Worm (Caenorhabditis elegans) whole organism, young adult: Measurements from ENCODE around the gene fcho-1.
A peak's percentile ranks its signal among the peaks of the same experiment; 100 is the strongest.

Source experiments
- B0261.1 ChIP-seq: sonication (generic microtip); optimal IDR thresholded peaks from 2 replicates; lab custom pipeline; 2016; ENCODE audit warnings: mild to moderate bottlenecking, missing genetic modification characterization, moderate library complexity, missing compliant biosample characterization
- D2030.7 ChIP-seq: fragments of 200-800 bp; sonication (Bioruptor generic); IDR thresholded peaks from 2 replicates; pipeline ENCODE4 v1.3.6; 2022; ENCODE audit warnings: missing genetic modification reagents, missing genetic modification characterization, missing compliant biosample characterization
- F49E8.2 ChIP-seq: sonication (generic microtip); optimal IDR thresholded peaks from 3 replicates; lab custom pipeline; 2017; ENCODE audit warnings: missing genetic modification characterization, mild to moderate bottlenecking, missing compliant biosample characterization, antibody characterized with exemption, moderate library complexity; ENCODE audit not compliant: insufficient read depth
- F57C9.4 ChIP-seq: sonication (generic microtip); optimal IDR thresholded peaks from 2 replicates; lab custom pipeline; 2017; ENCODE audit warnings: mild to moderate bottlenecking, missing genetic modification characterization, missing compliant biosample characterization
- K11D2.4 ChIP-seq: fragments of 200-800 bp; sonication (Bioruptor generic); IDR thresholded peaks from 2 replicates; pipeline ENCODE4 v1.3.6; 2022; ENCODE audit warnings: missing genetic modification reagents, missing genetic modification characterization, missing compliant biosample characterization
- K12H6.12 ChIP-seq: fragments of 200-800 bp; sonication (Bioruptor generic); optimal IDR thresholded peaks from 2 replicates; lab custom pipeline; 2018; ENCODE audit warnings: mild to moderate bottlenecking, missing genetic modification characterization, missing compliant biosample characterization
- T07F8.4 ChIP-seq: sonication (generic microtip); optimal IDR thresholded peaks from 2 replicates; lab custom pipeline; 2016; ENCODE audit warnings: mild to moderate bottlenecking, missing genetic modification characterization, moderate library complexity, missing compliant biosample characterization
- Y53G8AR.9 ChIP-seq: fragments of 200-800 bp; sonication (Bioruptor generic); conservative IDR thresholded peaks from 2 replicates; pipeline ENCODE4 v1.3.6; 2022; ENCODE audit warnings: missing genetic modification reagents, missing genetic modification characterization, missing compliant biosample characterization
- Y95B8A.8 ChIP-seq: fragments of 200-800 bp; sonication (Bioruptor generic); IDR thresholded peaks from 2 replicates; pipeline ENCODE4 v1.3.6; 2022; ENCODE audit warnings: missing genetic modification reagents, missing genetic modification characterization, missing compliant biosample characterization
- ama-1 ChIP-seq, 3 experiments: fragments of 150-350 bp in 1 of 3; sonication (generic microtip) in 2 of 3; optimal IDR thresholded peaks; 2 replicates each; lab custom pipeline; 2014 to 2018; ENCODE audit warnings: missing biosample characterization in 2 of 3, missing genetic modification characterization in 2 of 3, missing genetic modification reagents in 2 of 3
- aptf-3 ChIP-seq: fragments of 200-800 bp; sonication (Bioruptor generic); IDR thresholded peaks from 2 replicates; pipeline ENCODE4 v1.3.6; 2022; ENCODE audit warnings: missing genetic modification characterization, missing compliant biosample characterization
- atf-7 ChIP-seq: sonication (generic microtip); optimal IDR thresholded peaks from 2 replicates; lab custom pipeline; 2017; ENCODE audit warnings: mild to moderate bottlenecking, missing genetic modification characterization, missing compliant biosample characterization
- athp-1 ChIP-seq: sonication (generic microtip); optimal IDR thresholded peaks from 2 replicates; lab custom pipeline; 2017; ENCODE audit warnings: mild to moderate bottlenecking, missing genetic modification characterization, missing compliant biosample characterization
- attf-6 ChIP-seq: fragments of 200-800 bp; sonication (Bioruptor generic); IDR thresholded peaks from 2 replicates; pipeline ENCODE4 v1.3.6; 2022; ENCODE audit warnings: missing genetic modification reagents, missing genetic modification characterization, missing compliant biosample characterization
- ceh-27 ChIP-seq: fragments of 200-800 bp; sonication (Bioruptor generic); optimal IDR thresholded peaks from 2 replicates; lab custom pipeline; 2018; ENCODE audit warnings: mild to moderate bottlenecking, missing genetic modification characterization, moderate library complexity, missing compliant biosample characterization
- ceh-58 ChIP-seq: fragments of 200-800 bp; sonication (Bioruptor generic); IDR thresholded peaks from 2 replicates; pipeline ENCODE4 v1.3.6; 2022; ENCODE audit warnings: missing genetic modification characterization, missing compliant biosample characterization
- ceh-79 ChIP-seq: sonication (generic microtip); optimal IDR thresholded peaks from 2 replicates; lab custom pipeline; 2017; ENCODE audit warnings: mild to moderate bottlenecking, missing genetic modification characterization, missing compliant biosample characterization
- ceh-91 ChIP-seq: fragments of 200-800 bp; sonication (Bioruptor generic); IDR thresholded peaks from 2 replicates; pipeline ENCODE4 v1.3.6; 2022; ENCODE audit warnings: missing genetic modification reagents, missing genetic modification characterization, missing compliant biosample characterization
- dpl-1 ChIP-seq: fragments of 150-350 bp; optimal IDR thresholded peaks from 2 replicates; lab custom pipeline; 2014; ENCODE audit warnings: missing biosample characterization, missing genetic modification reagents, missing genetic modification characterization
- gei-17 ChIP-seq: fragments of 200-800 bp; sonication (Bioruptor generic); optimal IDR thresholded peaks from 2 replicates; lab custom pipeline; 2018; ENCODE audit warnings: mild to moderate bottlenecking, missing genetic modification characterization, missing compliant biosample characterization
- him-1 ChIP-seq: sonication (generic microtip); optimal IDR thresholded peaks from 2 replicates; lab custom pipeline; 2016; ENCODE audit warnings: missing genotype, missing genetic modification reagents, missing genetic modification characterization, missing compliant biosample characterization
- hlh-12 ChIP-seq: sonication (generic microtip); optimal IDR thresholded peaks from 2 replicates; lab custom pipeline; 2016; ENCODE audit warnings: missing genetic modification characterization, missing compliant biosample characterization
- hmg-1.2 ChIP-seq: fragments of 200-800 bp; sonication (Bioruptor generic); IDR thresholded peaks from 2 replicates; pipeline ENCODE4 v1.3.6; 2022; ENCODE audit warnings: missing genetic modification reagents, missing genetic modification characterization, missing compliant biosample characterization
- hmg-20 ChIP-seq: fragments of 200-800 bp; sonication (Bioruptor generic); IDR thresholded peaks from 2 replicates; pipeline ENCODE4 v1.3.6; 2022; ENCODE audit warnings: missing genetic modification reagents, missing genetic modification characterization, missing compliant biosample characterization
- lag-1 ChIP-seq: fragments of 200-800 bp; sonication (Bioruptor generic); IDR thresholded peaks from 2 replicates; pipeline ENCODE4 v1.3.6; 2022; ENCODE audit warnings: missing genetic modification reagents, missing genetic modification characterization, missing compliant biosample characterization
- let-607 ChIP-seq, 2 experiments: fragments of 200-800 bp in 1 of 2; sonication (Bioruptor generic) in 1 of 2; sonication (generic microtip) in 1 of 2; optimal IDR thresholded peaks; 2 replicates each; lab custom pipeline; 2016 to 2018; ENCODE audit warnings: mild to moderate bottlenecking in 2 of 2, missing compliant biosample characterization in 2 of 2, missing genetic modification characterization in 2 of 2, moderate library complexity in 2 of 2, missing genotype in 1 of 2
- lin-40 ChIP-seq: sonication (generic microtip); optimal IDR thresholded peaks from 2 replicates; lab custom pipeline; 2016; ENCODE audit warnings: missing genetic modification characterization, mild to moderate bottlenecking, missing compliant biosample characterization, missing genotype, missing genetic modification reagents
- lir-1 ChIP-seq: fragments of 200-800 bp; sonication (Bioruptor generic); conservative IDR thresholded peaks from 2 replicates; pipeline ENCODE4 v1.3.6; 2022; ENCODE audit warnings: missing genetic modification reagents, missing genetic modification characterization, missing compliant biosample characterization
- lsy-27 ChIP-seq: sonication (generic microtip); optimal IDR thresholded peaks from 2 replicates; lab custom pipeline; 2017; ENCODE audit warnings: missing genetic modification characterization, mild to moderate bottlenecking, missing compliant biosample characterization, antibody characterized with exemption, missing genotype, borderline replicate concordance; ENCODE audit not compliant: insufficient read depth
- madf-10 ChIP-seq: sonication (generic microtip); optimal IDR thresholded peaks from 2 replicates; lab custom pipeline; 2016; ENCODE audit warnings: mild to moderate bottlenecking, missing genetic modification characterization, missing compliant biosample characterization
- madf-6 ChIP-seq: fragments of 200-800 bp; sonication (Bioruptor generic); IDR thresholded peaks from 2 replicates; pipeline ENCODE4 v1.3.6; 2022; ENCODE audit warnings: missing genetic modification reagents, missing genetic modification characterization, missing compliant biosample characterization
- nfya-1 ChIP-seq: sonication (generic microtip); optimal IDR thresholded peaks from 2 replicates; lab custom pipeline; 2017; ENCODE audit warnings: antibody characterized with exemption, missing compliant biosample characterization, missing genetic modification characterization, borderline replicate concordance; ENCODE audit not compliant: insufficient read depth
- nhr-27 ChIP-seq: fragments of 200-800 bp; sonication (Bioruptor generic); optimal IDR thresholded peaks from 2 replicates; lab custom pipeline; 2018; ENCODE audit warnings: mild to moderate bottlenecking, missing genetic modification characterization, moderate library complexity, missing compliant biosample characterization
- nhr-80 ChIP-seq: sonication (generic microtip); optimal IDR thresholded peaks from 2 replicates; lab custom pipeline; 2016; ENCODE audit warnings: missing genetic modification characterization, missing compliant biosample characterization
- rcor-1 ChIP-seq: fragments of 200-800 bp; sonication (Bioruptor generic); IDR thresholded peaks from 2 replicates; pipeline ENCODE4 v1.3.6; 2022; ENCODE audit warnings: missing genetic modification reagents, missing genetic modification characterization, missing compliant biosample characterization
- repo-1 ChIP-seq: sonication (generic microtip); optimal IDR thresholded peaks from 2 replicates; lab custom pipeline; 2017; ENCODE audit warnings: mild to moderate bottlenecking, missing genetic modification characterization, missing compliant biosample characterization
- snpc-4 ChIP-seq, 5 experiments: fragments of 150-350 bp in 1 of 5; sonication (generic microtip) in 4 of 5; optimal IDR thresholded peaks; 2 replicates each; lab custom pipeline; 2014 to 2018; ENCODE audit warnings: missing genetic modification characterization in 5 of 5, missing biosample characterization in 3 of 5, antibody characterized with exemption in 2 of 5, mild to moderate bottlenecking in 2 of 5, missing compliant biosample characterization in 2 of 5, missing genotype in 2 of 5, moderate library complexity in 2 of 5, missing genetic modification reagents in 1 of 5
- somi-1 ChIP-seq: fragments of 200-800 bp; sonication (Bioruptor generic); optimal IDR thresholded peaks from 2 replicates; lab custom pipeline; 2018; ENCODE audit warnings: mild to moderate bottlenecking, missing genetic modification characterization, missing compliant biosample characterization
- sptf-2 ChIP-seq: fragments of 200-800 bp; sonication (Bioruptor generic); optimal IDR thresholded peaks from 2 replicates; lab custom pipeline; 2018; ENCODE audit warnings: mild to moderate bottlenecking, missing genetic modification characterization, missing compliant biosample characterization
- tlf-1 ChIP-seq: fragments of 200-800 bp; sonication (Bioruptor generic); optimal IDR thresholded peaks from 2 replicates; lab custom pipeline; 2018; ENCODE audit warnings: mild to moderate bottlenecking, missing genetic modification characterization, missing compliant biosample characterization
- unc-130 ChIP-seq: sonication (generic microtip); optimal IDR thresholded peaks from 2 replicates; lab custom pipeline; 2016; ENCODE audit warnings: missing genetic modification reagents, missing genetic modification characterization, missing compliant biosample characterization
- zim-3 ChIP-seq: sonication (generic microtip); optimal IDR thresholded peaks from 2 replicates; lab custom pipeline; 2017; ENCODE audit warnings: mild to moderate bottlenecking, missing genetic modification characterization, moderate library complexity, missing compliant biosample characterization
- ztf-18 ChIP-seq: sonication (generic microtip); optimal IDR thresholded peaks from 2 replicates; lab custom pipeline; 2016; ENCODE audit warnings: missing genotype, mild to moderate bottlenecking, missing genetic modification characterization, missing compliant biosample characterization
- ztf-22 ChIP-seq: fragments of 200-800 bp; sonication (Bioruptor generic); optimal IDR thresholded peaks from 2 replicates; lab custom pipeline; 2018; ENCODE audit warnings: mild to moderate bottlenecking, missing genetic modification characterization, moderate library complexity, missing compliant biosample characterization
- ztf-26 ChIP-seq: sonication (generic microtip); optimal IDR thresholded peaks from 2 replicates; lab custom pipeline; 2017; ENCODE audit warnings: missing genetic modification characterization, missing compliant biosample characterization

fcho-1 gene

DNA sequence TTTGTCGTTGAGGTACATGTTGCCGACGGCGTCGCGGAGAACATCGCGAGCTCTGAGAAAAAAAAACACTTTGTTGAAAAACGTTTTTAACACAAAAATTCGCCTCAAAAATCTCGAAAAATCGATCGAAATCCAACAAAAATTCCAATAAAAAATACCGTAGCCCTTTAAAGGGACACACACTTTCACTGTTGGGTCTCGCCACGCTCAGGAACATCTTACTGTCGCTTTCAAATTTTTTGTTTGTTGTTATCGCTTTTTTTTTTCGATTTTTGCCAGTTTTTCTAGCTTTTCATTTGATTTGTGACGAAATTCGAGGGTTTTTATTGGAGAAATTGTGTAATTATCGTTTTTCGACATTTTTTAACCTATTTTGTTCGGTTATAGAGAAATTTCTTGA, 3.8 kb upstream of the fcho-1 start (continued):
- no peak for TF ChIP-seq gei-17
- TF ChIP-seq unc-130 = no peak
- no peak for TF ChIP-seq nhr-27
- TF ChIP-seq dpl-1 (GFP tag; lab: Kevin White, UChicago) = no peak
- TF ChIP-seq ceh-27 (GFP tag; lab: Kevin White, UChicago) = no peak
- no peak for TF ChIP-seq nfya-1
- TF ChIP-seq F49E8.2 = peak; percentile 56
- peak; percentile 20 for TF ChIP-seq him-1 (tag; lab: Kevin White, UChicago)
- peak; percentile 72 for TF ChIP-seq D2030.7 (GFP tag; lab: Robert Waterston, UW)
- no peak for TF ChIP-seq T07F8.4
- TF ChIP-seq nhr-80 (tag; lab: Kevin White, UChicago) = no peak
- no peak for TF ChIP-seq ceh-79 (tag; lab: Kevin White, UChicago)
- TF ChIP-seq B0261.1 (tag; lab: Kevin White, UChicago) = no peak
- peak; percentile 94 for TF ChIP-seq madf-6
- no peak for TF ChIP-seq K12H6.12 (tag; lab: Kevin White, UChicago)
- 0 out of 2 replicates have a peak, but pooled peaks have one; percentile 9 for TF ChIP-seq hmg-1.2 (GFP tag; lab: Robert Waterston, UW)

DNA sequence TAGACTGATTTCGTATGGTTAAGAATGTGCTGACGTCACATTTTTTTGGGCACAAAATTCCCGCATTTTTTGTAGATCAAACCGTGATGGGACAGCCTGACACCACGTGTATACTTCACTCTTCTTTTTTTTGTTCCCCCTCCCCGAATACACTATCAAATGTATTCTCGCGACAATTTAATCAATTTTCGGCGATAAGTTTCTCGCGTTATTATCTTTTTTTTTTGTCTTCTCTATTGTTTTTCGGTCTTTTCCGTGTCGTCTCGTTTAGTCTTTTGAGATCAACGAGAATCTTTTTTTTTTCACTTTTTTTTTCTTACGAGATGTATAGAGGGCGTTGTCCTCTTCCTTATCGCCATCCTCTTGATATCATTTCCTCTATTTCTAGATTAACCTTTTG, 4.9 kb downstream of the fcho-1 start:
- TF ChIP-seq let-607 (tag; optimal IDR thresholded peaks at IDR 0.05; lab: Kevin White, UChicago) (peak in 1 of 2 experiments; percentile 25), lin-40 (peak; percentile 43), lsy-27 (no peak), nhr-80 (tag; lab: Kevin White, UChicago) (peak; percentile 70), ztf-26 (tag; lab: Kevin White, UChicago) (peak; percentile 49), atf-7 (tag; lab: Kevin White, UChicago) (peak; percentile 4), K11D2.4 (GFP tag; lab: Robert Waterston, UW) (peak; percentile 71), madf-10 (tag; lab: Kevin White, UChicago) (no peak)
- TF ChIP-seq, all 124 proteins: peak for 6

- peak; percentile 88 for TF ChIP-seq somi-1 (GFP tag; lab: Kevin White, UChicago)
- TF ChIP-seq F57C9.4 (tag; lab: Kevin White, UChicago) = peak; percentile 73
- TF ChIP-seq aptf-3 (GFP tag; lab: Robert Waterston, UW) = no peak
- peak; percentile 80 for TF ChIP-seq attf-6 (GFP tag; lab: Robert Waterston, UW)
- TF ChIP-seq Y95B8A.8 = peak; percentile 97
- peak; percentile 73 for TF ChIP-seq ztf-18 (tag; lab: Kevin White, UChicago)
- peak; percentile 8 for TF ChIP-seq ama-1 (optimal IDR thresholded peaks at IDR 0.05; lab: Kevin White, UChicago)
- TF ChIP-seq ama-1 (GFP tag; optimal IDR thresholded peaks at IDR 0.05; lab: Kevin White, UChicago) = peak in 1 of 2 experiments; percentile 52
- TF ChIP-seq repo-1 = peak; percentile 93
- TF ChIP-seq K11D2.4 (GFP tag; lab: Robert Waterston, UW) = peak; percentile 94
- no peak for TF ChIP-seq lag-1 (GFP tag; lab: Robert Waterston, UW)
- TF ChIP-seq Y53G8AR.9 (GFP tag; lab: Robert Waterston, UW) = peak; percentile 98
- peak; percentile 75 for TF ChIP-seq ztf-22 (GFP tag; lab: Kevin White, UChicago)
- peak; percentile 97 for TF ChIP-seq lin-40
- peak; percentile 47; the same call in 1 of the 2 replicates for TF ChIP-seq ceh-58 (GFP tag; lab: Robert Waterston, UW)
- peak; percentile 95 for TF ChIP-seq athp-1 (tag; lab: Kevin White, UChicago)
- TF ChIP-seq rcor-1 (GFP tag; lab: Robert Waterston, UW) = peak; percentile 96
- TF ChIP-seq gei-17 = peak; percentile 75
- TF ChIP-seq hlh-12 (tag; lab: Kevin White, UChicago) = no peak
- TF ChIP-seq lir-1 = peak; percentile 91
- TF ChIP-seq ceh-91 = peak; percentile 90
- peak; percentile 79; the same call in 1 of the 2 replicates for TF ChIP-seq hmg-20 (GFP tag; lab: Robert Waterston, UW)
- TF ChIP-seq snpc-4 (GFP tag; optimal IDR thresholded peaks at IDR 0.05; lab: Kevin White, UChicago) = peak; percentile 36
- peak; percentile 71 to 85 (median 77) for TF ChIP-seq snpc-4 (tag; optimal IDR thresholded peaks at IDR 0.05; lab: Kevin White, UChicago)
- peak; percentile 97 for TF ChIP-seq tlf-1 (GFP tag; lab: Kevin White, UChicago)
- peak; percentile 30 for TF ChIP-seq sptf-2 (GFP tag; lab: Kevin White, UChicago)
- peak; percentile 95 for TF ChIP-seq zim-3
- peak; percentile 96 for TF ChIP-seq K12H6.12 (tag; lab: Kevin White, UChicago)
Measured at ce11 chrII:1320412-1320811, 10.1 kb downstream of the fcho-1 start.
